Worm (Caenorhabditis elegans): Measurements from ENCODE around the gene ZC204.6.

ce11 chrII:1668913-1669312, 24.3 kb upstream of the ZC204.6 start, which contains the start of gene srw-97:
- TF ChIP-seq scrt-1 (GFP tag; IDR thresholded peaks at IDR 0.05) (no peak), tbx-37 (GFP tag; conservative IDR thresholded peaks at IDR 0.05) (no peak), flt-1 (GFP tag; IDR thresholded peaks at IDR 0.05) (no peak), ama-1 (optimal IDR thresholded peaks at IDR 0.05) (no peak), ceh-13 (GFP tag; optimal IDR thresholded peaks at IDR 0.05) (no peak), hmbx-1 (tag; optimal IDR thresholded peaks at IDR 0.05) (no peak), hnd-1 (tag; optimal IDR thresholded peaks at IDR 0.05) (no peak), B0310.2 (tag; optimal IDR thresholded peaks at IDR 0.05) (no peak), ets-7 (tag; optimal IDR thresholded peaks at IDR 0.05) (no peak), tbx-11 (GFP tag; IDR thresholded peaks at IDR 0.05) (no peak)
